Worm (Caenorhabditis elegans) whole organism, L2 larva: Measurements from ENCODE around the gene R02F11.2.

Experiments
- R02D3.7 ChIP-seq: fragments of 150-350 bp; optimal IDR thresholded peaks from 2 replicates; lab custom pipeline; 2014; ENCODE audit warnings: missing biosample characterization, missing genetic modification characterization
- ZK546.5 ChIP-seq: sonication (generic microtip); optimal IDR thresholded peaks from 2 replicates; lab custom pipeline; 2017; ENCODE audit warnings: missing biosample characterization, missing genetic modification characterization
- ceh-82 ChIP-seq: fragments of 150-350 bp; optimal IDR thresholded peaks from 2 replicates; lab custom pipeline; 2014; ENCODE audit warnings: missing biosample characterization, missing genetic modification characterization
- elt-1 ChIP-seq: fragments of 150-350 bp; optimal IDR thresholded peaks from 2 replicates; lab custom pipeline; 2014; ENCODE audit warnings: missing biosample characterization, missing genetic modification characterization
- elt-3 ChIP-seq: sonication (generic microtip); optimal IDR thresholded peaks from 2 replicates; lab custom pipeline; 2017; ENCODE audit warnings: missing biosample characterization, missing genetic modification characterization
- lin-13 ChIP-seq: fragments of 150-350 bp; optimal IDR thresholded peaks from 2 replicates; lab custom pipeline; 2014; ENCODE audit warnings: missing biosample characterization, missing genetic modification reagents, missing genetic modification characterization
- lsy-2 ChIP-seq, 2 experiments: fragments of 150-350 bp in 1 of 2; sonication (generic microtip) in 1 of 2; optimal IDR thresholded peaks; 2 replicates each; lab custom pipeline; 2014 to 2017; ENCODE audit warnings: missing biosample characterization in 2 of 2, missing genetic modification characterization in 2 of 2
- unc-62 ChIP-seq: fragments of 150-350 bp; optimal IDR thresholded peaks from 2 replicates; lab custom pipeline; 2014; ENCODE audit warnings: missing biosample characterization, missing genetic modification reagents, missing genetic modification characterization
- ztf-4 ChIP-seq: fragments of 150-350 bp; optimal IDR thresholded peaks from 2 replicates; lab custom pipeline; 2014; ENCODE audit warnings: missing biosample characterization, missing genetic modification characterization

DNA sequence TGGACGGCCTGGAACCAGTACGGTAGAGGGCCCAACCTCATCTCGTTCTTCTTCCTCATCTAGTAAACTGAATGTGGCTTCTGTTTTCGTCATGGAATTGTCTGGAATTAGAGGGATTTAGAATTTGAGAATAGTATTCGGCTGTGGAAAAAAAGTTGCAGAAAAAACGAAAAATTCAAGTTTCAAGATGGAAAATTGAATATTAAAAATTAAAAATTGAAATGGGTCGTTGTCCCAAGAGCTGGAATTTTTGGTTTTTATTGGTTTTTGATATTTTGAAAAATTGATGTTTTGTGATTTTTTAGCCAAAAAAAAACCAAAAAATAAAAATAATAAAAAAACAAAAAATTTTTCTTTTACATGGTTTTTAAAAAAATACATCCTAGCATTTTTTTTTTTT lies 11.4 kb downstream of the R02F11.2 start, which contains the start of gene R02F11.3:
- no peak for TF ChIP-seq lsy-2 (tag; optimal IDR thresholded peaks at IDR 0.05; lab: Kevin White, UChicago)
- no peak for TF ChIP-seq ceh-82
- TF ChIP-seq elt-1 = no peak
- TF ChIP-seq lin-13 = no peak
- no peak for TF ChIP-seq elt-3 (tag; lab: Kevin White, UChicago)
- TF ChIP-seq R02D3.7 (tag; lab: Kevin White, UChicago) = no peak
- TF ChIP-seq unc-62 (GFP tag; lab: Kevin White, UChicago) = no peak
- no peak for TF ChIP-seq ztf-4 (tag; lab: Kevin White, UChicago)
- no peak for TF ChIP-seq ZK546.5 (tag; lab: Kevin White, UChicago)
